Comparison of ENCODE assay signal across 1 worm cellular context in genomic region chrIII:8684421-8684820, ce11.
TF ChIP-seq lines count a peak whose summit lies in the region.

TSS of gene anmt-1 (plus strand) at chrIII:8684808.

TF ChIP-seq in whole organism, L1 larva, 84 proteins besides CTCF, POLR2A, EP300 and RAD21 (continued from another document):
- TF ChIP-seq grh-1 (GFP tag; IDR thresholded peaks at IDR 0.05; lab: Robert Waterston, UW): no peak
- TF ChIP-seq snu-23 (GFP tag; optimal IDR thresholded peaks at IDR 0.05; lab: Kevin White, UChicago): peak; percentile 12
- no peak for TF ChIP-seq hlh-17 (GFP tag; optimal IDR thresholded peaks at IDR 0.05; lab: Kevin White, UChicago; ENCODE audit: borderline replicate concordance)
- peak; percentile 36 for TF ChIP-seq nhr-71 (tag; optimal IDR thresholded peaks at IDR 0.05; lab: Kevin White, UChicago)
